Worm (Caenorhabditis elegans) whole organism, L4 larva: Measurements from ENCODE around the gene bus-4.

Experiments
- Y48G9A.11 ChIP-seq: fragments of 200-800 bp; sonication (Bioruptor generic); IDR thresholded peaks from 2 replicates; pipeline ENCODE4 v1.3.6; 2022; ENCODE audit warnings: missing genetic modification reagents, missing genetic modification characterization, missing compliant biosample characterization
- Y5F2A.4 ChIP-seq: fragments of 200-800 bp; sonication (Bioruptor generic); optimal IDR thresholded peaks from 2 replicates; lab custom pipeline; 2018; ENCODE audit warnings: mild to moderate bottlenecking, missing genetic modification characterization, missing compliant biosample characterization
- aha-1 ChIP-seq: fragments of 150-350 bp; peaks from one replicate; lab custom pipeline; 2014; ENCODE audit warnings: missing biosample characterization, missing genetic modification characterization
- ama-1 ChIP-seq: fragments of 150-350 bp; optimal IDR thresholded peaks from 2 replicates; lab custom pipeline; 2014; ENCODE audit warnings: inconsistent platforms, mixed read lengths
- arid-1 ChIP-seq: fragments of 200-800 bp; sonication (Bioruptor generic); conservative IDR thresholded peaks from 2 replicates; pipeline ENCODE4 v1.3.6; 2022; ENCODE audit warnings: missing genetic modification reagents, missing genetic modification characterization, missing compliant biosample characterization
- ceh-28 ChIP-seq: fragments of 150-350 bp; optimal IDR thresholded peaks from 2 replicates; lab custom pipeline; 2014; ENCODE audit warnings: missing biosample characterization, missing genetic modification reagents, missing genetic modification characterization
- ces-1 ChIP-seq: fragments of 150-350 bp; sonication (generic microtip); optimal IDR thresholded peaks from 4 replicates; lab custom pipeline; 2014; ENCODE audit warnings: missing biosample characterization, missing genetic modification reagents, missing genetic modification characterization
- ctbp-1 ChIP-seq: fragments of 200-800 bp; sonication (Bioruptor generic); IDR thresholded peaks from 2 replicates; pipeline ENCODE4 v1.3.6; 2022; ENCODE audit warnings: missing genetic modification reagents, missing genetic modification characterization, missing compliant biosample characterization
- daf-12 ChIP-seq: fragments of 150-350 bp; optimal IDR thresholded peaks from 2 replicates; lab custom pipeline; 2014; ENCODE audit warnings: missing biosample characterization, missing genetic modification reagents, missing genetic modification characterization
- daf-19 ChIP-seq: fragments of 200-800 bp; sonication (Bioruptor generic); conservative IDR thresholded peaks from 2 replicates; pipeline ENCODE4 v1.3.6; 2022; ENCODE audit warnings: missing genetic modification characterization, missing compliant biosample characterization
- dmd-6 ChIP-seq: fragments of 200-800 bp; sonication (Bioruptor generic); IDR thresholded peaks from 2 replicates; pipeline ENCODE4 v1.3.6; 2022; ENCODE audit warnings: missing genetic modification reagents, missing genetic modification characterization, missing compliant biosample characterization
- dmd-9 ChIP-seq: fragments of 200-800 bp; sonication (Bioruptor generic); IDR thresholded peaks from 2 replicates; pipeline ENCODE4 v1.3.6; 2022; ENCODE audit warnings: missing genetic modification reagents, missing genetic modification characterization, missing compliant biosample characterization
- dpl-1 ChIP-seq: fragments of 150-350 bp; optimal IDR thresholded peaks from 2 replicates; lab custom pipeline; 2014; ENCODE audit warnings: missing biosample characterization, missing genetic modification reagents, missing genetic modification characterization
- dve-1 ChIP-seq: sonication (generic microtip); optimal IDR thresholded peaks from 2 replicates; lab custom pipeline; 2017; ENCODE audit warnings: antibody characterized with exemption, mild to moderate bottlenecking, missing genetic modification characterization, missing compliant biosample characterization; ENCODE audit not compliant: insufficient read depth
- hif-1 ChIP-seq, 2 experiments: sonication (generic microtip); optimal IDR thresholded peaks; 2 replicates each; lab custom pipeline; 2016 to 2017; ENCODE audit warnings: missing compliant biosample characterization in 2 of 2, missing genetic modification characterization in 2 of 2, missing genetic modification reagents in 2 of 2, missing genotype in 2 of 2, mild to moderate bottlenecking in 1 of 2
- hmg-1.1 ChIP-seq: fragments of 200-800 bp; sonication (Bioruptor generic); IDR thresholded peaks from 2 replicates; pipeline ENCODE4 v1.3.6; 2022; ENCODE audit warnings: missing genetic modification reagents, missing genetic modification characterization, missing compliant biosample characterization
- lin-29 ChIP-seq: fragments of 200-800 bp; sonication (Bioruptor generic); IDR thresholded peaks from 2 replicates; pipeline ENCODE4 v1.3.6; 2022; ENCODE audit warnings: missing genetic modification reagents, missing genetic modification characterization, missing compliant biosample characterization
- lin-38 ChIP-seq: fragments of 200-800 bp; sonication (Bioruptor generic); IDR thresholded peaks from 2 replicates; pipeline ENCODE4 v1.3.6; 2022; ENCODE audit warnings: missing genetic modification reagents, missing genetic modification characterization, missing compliant biosample characterization
- madf-5 ChIP-seq, 2 experiments: fragments of 200-800 bp; sonication (Bioruptor generic); IDR thresholded peaks; 2 replicates each; pipeline ENCODE4 v1.3.6; 2022; ENCODE audit warnings: missing compliant biosample characterization in 2 of 2, missing genetic modification characterization in 2 of 2
- madf-9 ChIP-seq: fragments of 200-800 bp; sonication (Bioruptor generic); conservative IDR thresholded peaks from 2 replicates; pipeline ENCODE4 v1.3.6; 2022; ENCODE audit warnings: missing genetic modification reagents, missing genetic modification characterization, missing compliant biosample characterization
- mdl-1 ChIP-seq, 2 experiments: fragments of 150-350 bp in 1 of 2; sonication (generic microtip) in 1 of 2; optimal IDR thresholded peaks; 2 replicates each; lab custom pipeline; 2014 to 2017; ENCODE audit warnings: missing biosample characterization in 2 of 2, missing genetic modification characterization in 2 of 2
- mdt-29 ChIP-seq: fragments of 200-800 bp; sonication (Bioruptor generic); IDR thresholded peaks from 2 replicates; pipeline ENCODE4 v1.3.6; 2022; ENCODE audit warnings: missing genetic modification reagents, missing genetic modification characterization, missing compliant biosample characterization
- mep-1 ChIP-seq: fragments of 150-350 bp; sonication (generic microtip); optimal IDR thresholded peaks from 3 replicates; lab custom pipeline; 2014; ENCODE audit warnings: missing biosample characterization, missing genetic modification characterization
- mxl-2 ChIP-seq: fragments of 200-800 bp; sonication (Bioruptor generic); conservative IDR thresholded peaks from 2 replicates; pipeline ENCODE4 v1.3.6; 2022; ENCODE audit warnings: missing genetic modification reagents, missing genetic modification characterization, missing compliant biosample characterization
- nhr-10 ChIP-seq: fragments of 150-350 bp; optimal IDR thresholded peaks from 2 replicates; lab custom pipeline; 2014; ENCODE audit warnings: missing biosample characterization, missing genetic modification characterization
- nhr-102 ChIP-seq: sonication (generic microtip); optimal IDR thresholded peaks from 2 replicates; lab custom pipeline; 2016; ENCODE audit warnings: mild to moderate bottlenecking, missing genetic modification characterization, moderate library complexity, missing compliant biosample characterization
- nhr-111 ChIP-seq: fragments of 200-800 bp; sonication (Bioruptor generic); optimal IDR thresholded peaks from 2 replicates; lab custom pipeline; 2018; ENCODE audit warnings: mild to moderate bottlenecking, missing genetic modification characterization, missing compliant biosample characterization
- nhr-237 ChIP-seq: sonication (generic microtip); optimal IDR thresholded peaks from 2 replicates; lab custom pipeline; 2017; ENCODE audit warnings: missing biosample characterization, missing genetic modification characterization
- nhr-25 ChIP-seq: sonication (generic microtip); optimal IDR thresholded peaks from 2 replicates; lab custom pipeline; 2017; ENCODE audit warnings: missing genetic modification characterization, mild to moderate bottlenecking, missing compliant biosample characterization, antibody characterized with exemption, moderate library complexity, borderline replicate concordance; ENCODE audit not compliant: insufficient read depth
- nhr-42 ChIP-seq: fragments of 200-800 bp; sonication (Bioruptor generic); IDR thresholded peaks from 2 replicates; pipeline ENCODE4 v1.3.6; 2022; ENCODE audit warnings: missing genetic modification characterization, missing compliant biosample characterization
- nhr-48 ChIP-seq: sonication (generic microtip); optimal IDR thresholded peaks from 2 replicates; lab custom pipeline; 2016; ENCODE audit warnings: mild to moderate bottlenecking, missing genetic modification characterization, missing compliant biosample characterization
- pha-4 ChIP-seq, 2 experiments: fragments of 150-350 bp in 1 of 2; fragments of 200-800 bp in 1 of 2; sonication (Bioruptor generic) in 1 of 2; IDR thresholded peaks in 1 of 2; optimal IDR thresholded peaks in 1 of 2; 2 replicates each; pipeline versions ENCODE4 v1.3.6 to Lab custom; 2014 to 2022; ENCODE audit warnings: missing genetic modification characterization in 2 of 2, missing genetic modification reagents in 2 of 2, missing biosample characterization in 1 of 2, missing compliant biosample characterization in 1 of 2
- php-3 ChIP-seq: fragments of 200-800 bp; sonication (Bioruptor generic); IDR thresholded peaks from 2 replicates; pipeline ENCODE4 v1.3.6; 2022; ENCODE audit warnings: missing genetic modification reagents, missing genetic modification characterization, missing compliant biosample characterization
- sdz-12 ChIP-seq: fragments of 200-800 bp; sonication (Bioruptor generic); optimal IDR thresholded peaks from 2 replicates; lab custom pipeline; 2018; ENCODE audit warnings: mild to moderate bottlenecking, missing genetic modification characterization, missing compliant biosample characterization
- skn-1 ChIP-seq: fragments of 150-350 bp; optimal IDR thresholded peaks from 2 replicates; lab custom pipeline; 2014; ENCODE audit warnings: missing biosample characterization, missing genetic modification characterization
- spr-1 ChIP-seq: sonication (generic microtip); optimal IDR thresholded peaks from 2 replicates; lab custom pipeline; 2016; ENCODE audit warnings: mild to moderate bottlenecking, missing genetic modification characterization, missing compliant biosample characterization
- tra-1 ChIP-seq: fragments of 200-800 bp; sonication (Bioruptor generic); IDR thresholded peaks from 2 replicates; pipeline ENCODE4 v1.3.6; 2022; ENCODE audit warnings: missing genetic modification reagents, missing genetic modification characterization, missing compliant biosample characterization
- unc-62 ChIP-seq, 3 experiments: fragments of 150-350 bp in 1 of 3; sonication (generic microtip); optimal IDR thresholded peaks in 2 of 3; peaks in 1 of 3; 1 replicate in 1 of 3; 2 replicates in 2 of 3; lab custom pipeline; 2014 to 2017; ENCODE audit warnings: missing biosample characterization in 3 of 3, missing genetic modification characterization in 3 of 3, missing genetic modification reagents in 3 of 3, missing genotype in 1 of 3
- zfp-2 ChIP-seq: sonication (generic microtip); optimal IDR thresholded peaks from 2 replicates; lab custom pipeline; 2016; ENCODE audit warnings: mild to moderate bottlenecking, missing genetic modification characterization, missing compliant biosample characterization
- zip-11 ChIP-seq: fragments of 200-800 bp; sonication (Bioruptor generic); IDR thresholded peaks from 2 replicates; pipeline ENCODE4 v1.3.6; 2022; ENCODE audit warnings: missing genetic modification characterization, missing compliant biosample characterization
- zip-2 ChIP-seq: fragments of 150-350 bp; optimal IDR thresholded peaks from 2 replicates; lab custom pipeline; 2014; ENCODE audit warnings: missing biosample characterization, missing genetic modification characterization
- ztf-11 ChIP-seq: fragments of 150-350 bp; optimal IDR thresholded peaks from 2 replicates; lab custom pipeline; 2014; ENCODE audit warnings: missing biosample characterization, missing genetic modification characterization

Gene bus-4

DNA sequence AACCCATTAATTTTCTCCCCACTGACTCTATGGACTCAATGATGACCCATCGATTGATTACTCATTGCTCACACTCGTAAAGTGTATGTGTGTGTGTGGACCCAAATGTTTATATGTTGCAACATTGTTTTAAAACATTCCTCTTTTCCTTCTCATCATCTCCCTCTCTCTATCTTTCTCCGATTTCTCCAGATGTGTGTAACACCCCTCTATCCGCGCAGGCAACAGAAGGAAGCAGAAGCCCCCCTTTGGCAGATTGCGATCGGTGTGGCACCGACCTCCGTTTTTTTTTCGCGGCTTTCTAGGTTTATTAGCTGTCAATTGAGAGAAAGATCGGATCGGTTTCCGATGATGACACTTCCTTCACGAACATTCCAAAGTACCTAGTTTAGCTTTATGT lies 44.5 kb upstream of the bus-4 start:
- no peak for TF ChIP-seq aha-1
- no peak for TF ChIP-seq mdt-29 (GFP tag; lab: Robert Waterston, UW)
- no peak for TF ChIP-seq nhr-111 (GFP tag; lab: Kevin White, UChicago)
- no peak for TF ChIP-seq lin-29
- TF ChIP-seq zip-11, result no peak
- no peak for TF ChIP-seq daf-19 (GFP tag; lab: Robert Waterston, UW)
- no peak for TF ChIP-seq madf-5 (GFP tag; IDR thresholded peaks at IDR 0.05; lab: Robert Waterston, UW)
- TF ChIP-seq nhr-237, result no peak
- no peak for TF ChIP-seq ama-1 (lab: Kevin White, UChicago)
- TF ChIP-seq nhr-102 (tag; lab: Kevin White, UChicago), result no peak
- no peak for TF ChIP-seq nhr-42 (GFP tag; lab: Robert Waterston, UW)
- TF ChIP-seq ceh-28 (tag; lab: Kevin White, UChicago), result no peak
- no peak for TF ChIP-seq mep-1 (tag; lab: Kevin White, UChicago)

DNA sequence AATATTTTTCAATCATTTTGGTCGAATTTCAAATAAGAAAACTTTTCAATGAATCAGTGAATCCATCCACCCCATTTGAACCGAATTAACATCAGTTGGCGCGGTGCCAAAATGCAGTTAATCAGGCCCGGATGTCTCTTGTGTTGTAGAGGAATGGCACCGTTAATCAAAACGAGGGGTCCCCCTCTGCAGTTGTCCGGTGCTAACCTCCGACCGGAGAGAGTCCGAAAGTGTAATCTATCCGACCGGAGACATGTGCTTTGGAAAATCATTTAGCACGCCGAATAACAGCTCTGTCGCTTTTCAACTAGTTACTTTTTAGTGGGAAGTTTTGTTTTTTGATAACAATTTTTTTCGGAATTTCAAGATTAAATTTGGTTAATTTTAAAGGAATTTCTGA lies 42.8 kb upstream of the bus-4 start:
- TF ChIP-seq aha-1, result peak; percentile 41
- no peak for TF ChIP-seq sdz-12 (GFP tag; lab: Kevin White, UChicago)

DNA sequence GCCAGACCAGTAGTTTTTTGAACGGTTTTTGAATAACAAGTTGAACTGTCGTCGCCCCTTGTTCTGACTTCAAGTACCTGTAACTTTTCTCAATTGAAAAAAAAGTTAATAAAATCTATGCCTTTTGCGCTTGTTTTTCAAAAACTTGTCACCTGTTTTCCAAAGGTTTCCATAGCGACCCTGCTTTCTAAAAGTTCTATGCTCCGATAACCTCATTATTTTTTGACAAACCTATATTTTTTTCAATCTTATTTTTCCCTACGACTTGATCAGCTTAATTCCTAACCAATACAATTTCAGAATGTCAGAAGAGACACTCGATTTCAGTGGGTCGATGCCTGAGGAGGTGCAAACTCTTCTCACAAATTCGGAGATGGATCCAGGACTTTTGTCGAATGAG lies 40.7 kb upstream of the bus-4 start, which contains the start of gene F29B9.8:
Gene F29B9.8 (plus strand): TSS at position 301 of the 400 bp plus-strand sequence.
- TF ChIP-seq php-3 (GFP tag; lab: Robert Waterston, UW) (no peak), mxl-2 (GFP tag; lab: Robert Waterston, UW) (no peak), nhr-42 (GFP tag; lab: Robert Waterston, UW) (no peak), mdt-29 (GFP tag; lab: Robert Waterston, UW) (no peak), zfp-2 (no peak), Y5F2A.4 (GFP tag; lab: Kevin White, UChicago) (no peak), arid-1 (no peak), dmd-9 (no peak), sdz-12 (GFP tag; lab: Kevin White, UChicago) (no peak), hmg-1.1 (no peak), daf-12 (tag; lab: Kevin White, UChicago) (no peak), ztf-11 (tag; lab: Kevin White, UChicago) (no peak), Y48G9A.11 (GFP tag; lab: Robert Waterston, UW) (no peak), nhr-48 (tag; lab: Kevin White, UChicago) (no peak), madf-9 (GFP tag; lab: Robert Waterston, UW) (no peak), zip-2 (tag; lab: Kevin White, UChicago) (no peak), nhr-10 (no peak)

ce11 chrIV:4649460-4649859 lies 38.6 kb upstream of the bus-4 start, which contains the start of gene F29B9.7:
TSS of gene F29B9.7 (plus strand) at chrIV:4649760.
- TF ChIP-seq daf-19 (GFP tag; lab: Robert Waterston, UW) (no peak), lin-38 (GFP tag; lab: Robert Waterston, UW) (no peak), unc-62 (GFP tag; optimal IDR thresholded peaks at IDR 0.05 in 1 of 2; lab: Kevin White, UChicago) (peak in 1 of 2 experiments; percentile 11), unc-62 (tag; optimal IDR thresholded peaks at IDR 0.05; lab: Kevin White, UChicago) (no peak)

DNA sequence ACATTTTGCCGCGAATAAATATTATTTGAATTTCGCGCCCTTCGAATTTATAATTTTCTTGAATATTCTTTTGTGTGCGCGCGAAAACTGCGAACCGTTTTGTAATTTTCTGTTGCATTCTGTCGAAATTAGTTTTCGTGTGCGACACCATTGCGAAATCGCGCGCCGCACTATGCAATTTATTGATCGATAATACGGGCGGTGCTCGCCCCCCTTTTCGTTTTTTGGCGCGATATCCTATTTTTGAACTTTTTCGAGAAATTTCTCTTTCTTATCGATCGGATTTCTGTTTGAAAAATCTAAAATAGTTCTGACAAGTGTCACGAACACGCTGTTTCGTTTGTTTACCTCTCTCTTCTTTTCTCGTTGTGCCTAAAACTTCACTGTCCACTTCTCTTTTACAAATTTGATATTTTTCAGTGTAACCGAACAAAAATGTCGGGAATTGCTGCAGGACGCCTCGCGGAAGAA lies 37.4 kb upstream of the bus-4 start, which contains the start of gene ubc-9:
Gene ubc-9 (plus strand): TSS at position 421 of the 471 bp plus-strand sequence.
- TF ChIP-seq tra-1 (no peak), dve-1 (tag; lab: Kevin White, UChicago) (peak; percentile 71), ama-1 (lab: Kevin White, UChicago) (no peak), hif-1 (tag; optimal IDR thresholded peaks at IDR 0.05; lab: Kevin White, UChicago) (peak in 1 of 2 experiments; percentile 75), unc-62 (GFP tag; optimal IDR thresholded peaks at IDR 0.05 in 1 of 2; lab: Kevin White, UChicago) (no peak), unc-62 (tag; optimal IDR thresholded peaks at IDR 0.05; lab: Kevin White, UChicago) (no peak), ces-1 (no peak), dmd-9 (no peak), dpl-1 (GFP tag; lab: Kevin White, UChicago) (peak; percentile 75), dmd-6 (peak; percentile 51), nhr-102 (tag; lab: Kevin White, UChicago) (peak; percentile 40), skn-1 (tag; lab: Kevin White, UChicago) (no peak), mdl-1 (tag; optimal IDR thresholded peaks at IDR 0.05; lab: Kevin White, UChicago) (no peak), nhr-111 (GFP tag; lab: Kevin White, UChicago) (no peak), spr-1 (tag; lab: Kevin White, UChicago) (peak; percentile 61), ctbp-1 (GFP tag; lab: Robert Waterston, UW) (peak; percentile 56; the same call in 1 of the 2 replicates), pha-4 (GFP tag; IDR thresholded peaks at IDR 0.05; lab: Robert Waterston, UW) (no peak; the same call in 1 of the 2 replicates), pha-4 (tag; optimal IDR thresholded peaks at IDR 0.05; lab: Kevin White, UChicago) (no peak), nhr-25 (tag; lab: Kevin White, UChicago) (no peak)
